Worm (Caenorhabditis elegans) whole organism, mixed stage, embryonic: Measurements from ENCODE around the gene Y26G10.5.
A peak's percentile ranks its signal among the peaks of the same experiment; 100 is the strongest.

Source experiments
- M03D4.4 ChIP-seq: sonication (generic microtip); optimal IDR thresholded peaks from 2 replicates; lab custom pipeline; 2017; ENCODE audit warnings: mild to moderate bottlenecking, missing genetic modification characterization, missing compliant biosample characterization
- ceh-39 ChIP-seq: fragments of 150-350 bp; optimal IDR thresholded peaks from 2 replicates; lab custom pipeline; 2014; ENCODE audit warnings: missing biosample characterization, missing genetic modification characterization
- ceh-43 ChIP-seq: fragments of 200-800 bp; sonication (Bioruptor generic); optimal IDR thresholded peaks from 2 replicates; lab custom pipeline; 2018; ENCODE audit warnings: mild to moderate bottlenecking, missing genetic modification characterization, moderate library complexity, missing compliant biosample characterization
- ceh-83 ChIP-seq: fragments of 200-800 bp; sonication (Bioruptor generic); optimal IDR thresholded peaks from 2 replicates; lab custom pipeline; 2018; ENCODE audit warnings: mild to moderate bottlenecking, missing genetic modification characterization, missing compliant biosample characterization
- ces-1 ChIP-seq: fragments of 150-350 bp; optimal IDR thresholded peaks from 2 replicates; lab custom pipeline; 2014; ENCODE audit warnings: missing biosample characterization, missing genetic modification reagents, missing genetic modification characterization
- drap-1 ChIP-seq: fragments of 200-800 bp; sonication (Bioruptor generic); optimal IDR thresholded peaks from 3 replicates; lab custom pipeline; 2018; ENCODE audit warnings: mild to moderate bottlenecking, missing genetic modification characterization, missing compliant biosample characterization
- elt-1 ChIP-seq: sonication (generic microtip); optimal IDR thresholded peaks from 2 replicates; lab custom pipeline; 2017; ENCODE audit warnings: missing genetic modification characterization, mild to moderate bottlenecking, missing compliant biosample characterization, antibody characterized with exemption, moderate library complexity, borderline replicate concordance; ENCODE audit not compliant: insufficient read depth
- elt-3 ChIP-seq: fragments of 150-350 bp; optimal IDR thresholded peaks from 2 replicates; lab custom pipeline; 2014; ENCODE audit warnings: missing biosample characterization, missing genetic modification characterization
- ham-2 ChIP-seq: fragments of 200-800 bp; sonication (Bioruptor generic); optimal IDR thresholded peaks from 2 replicates; lab custom pipeline; 2018; ENCODE audit warnings: mild to moderate bottlenecking, missing genetic modification characterization, missing compliant biosample characterization
- hlh-1 ChIP-seq: fragments of 150-350 bp; optimal IDR thresholded peaks from 2 replicates; lab custom pipeline; 2014; ENCODE audit warnings: missing biosample characterization, missing genetic modification reagents, missing genetic modification characterization
- lin-13 ChIP-seq: fragments of 150-350 bp; optimal IDR thresholded peaks from 2 replicates; lab custom pipeline; 2014; ENCODE audit warnings: missing biosample characterization, missing genetic modification characterization
- lsy-2 ChIP-seq: fragments of 150-350 bp; optimal IDR thresholded peaks from 2 replicates; lab custom pipeline; 2014; ENCODE audit warnings: missing biosample characterization, missing genetic modification characterization
- mab-5 ChIP-seq: fragments of 150-350 bp; optimal IDR thresholded peaks from 2 replicates; lab custom pipeline; 2014; ENCODE audit warnings: missing biosample characterization, missing genetic modification characterization
- mep-1 ChIP-seq: fragments of 150-350 bp; optimal IDR thresholded peaks from 2 replicates; lab custom pipeline; 2017; ENCODE audit warnings: missing biosample characterization, missing genetic modification reagents, missing genetic modification characterization, inconsistent platforms
- nhr-12 ChIP-seq: fragments of 150-350 bp; optimal IDR thresholded peaks from 2 replicates; lab custom pipeline; 2014; ENCODE audit warnings: missing biosample characterization, missing genetic modification characterization
- nhr-2 ChIP-seq: fragments of 150-350 bp; optimal IDR thresholded peaks from 2 replicates; lab custom pipeline; 2014; ENCODE audit warnings: missing biosample characterization, missing genetic modification characterization
- nhr-28 ChIP-seq: fragments of 150-350 bp; optimal IDR thresholded peaks from 2 replicates; lab custom pipeline; 2014; ENCODE audit warnings: missing biosample characterization, missing genetic modification characterization
- nhr-76 ChIP-seq: sonication (generic microtip); optimal IDR thresholded peaks from 2 replicates; lab custom pipeline; 2017; ENCODE audit warnings: missing biosample characterization, missing genetic modification characterization
- pha-4 ChIP-seq: fragments of 150-350 bp; optimal IDR thresholded peaks from 2 replicates; lab custom pipeline; 2018; ENCODE audit warnings: missing biosample characterization, missing genetic modification reagents, missing genetic modification characterization
- sem-2 ChIP-seq: fragments of 200-800 bp; sonication (Bioruptor generic); optimal IDR thresholded peaks from 2 replicates; lab custom pipeline; 2018; ENCODE audit warnings: mild to moderate bottlenecking, missing genetic modification characterization, missing compliant biosample characterization
- snpc-4 ChIP-seq: fragments of 150-350 bp; optimal IDR thresholded peaks from 2 replicates; lab custom pipeline; 2014; ENCODE audit warnings: missing biosample characterization, missing genetic modification characterization
- sptf-1 ChIP-seq: sonication (generic microtip); optimal IDR thresholded peaks from 2 replicates; lab custom pipeline; 2017; ENCODE audit warnings: mild to moderate bottlenecking, missing genetic modification characterization, moderate library complexity, missing compliant biosample characterization
- tbx-8 ChIP-seq: fragments of 200-800 bp; sonication (Bioruptor generic); optimal IDR thresholded peaks from 2 replicates; lab custom pipeline; 2018; ENCODE audit warnings: mild to moderate bottlenecking, missing genetic modification characterization, moderate library complexity, missing compliant biosample characterization
- unc-39 ChIP-seq: fragments of 150-350 bp; optimal IDR thresholded peaks from 2 replicates; lab custom pipeline; 2014; ENCODE audit warnings: missing biosample characterization, missing genetic modification characterization
- unc-62 ChIP-seq: fragments of 150-350 bp; optimal IDR thresholded peaks from 2 replicates; lab custom pipeline; 2014; ENCODE audit warnings: missing biosample characterization, missing genetic modification reagents, missing genetic modification characterization
- ztf-11 ChIP-seq: fragments of 150-350 bp; optimal IDR thresholded peaks from 2 replicates; lab custom pipeline; 2014; ENCODE audit warnings: missing biosample characterization, missing genetic modification characterization

Y26G10.5 gene

DNA sequence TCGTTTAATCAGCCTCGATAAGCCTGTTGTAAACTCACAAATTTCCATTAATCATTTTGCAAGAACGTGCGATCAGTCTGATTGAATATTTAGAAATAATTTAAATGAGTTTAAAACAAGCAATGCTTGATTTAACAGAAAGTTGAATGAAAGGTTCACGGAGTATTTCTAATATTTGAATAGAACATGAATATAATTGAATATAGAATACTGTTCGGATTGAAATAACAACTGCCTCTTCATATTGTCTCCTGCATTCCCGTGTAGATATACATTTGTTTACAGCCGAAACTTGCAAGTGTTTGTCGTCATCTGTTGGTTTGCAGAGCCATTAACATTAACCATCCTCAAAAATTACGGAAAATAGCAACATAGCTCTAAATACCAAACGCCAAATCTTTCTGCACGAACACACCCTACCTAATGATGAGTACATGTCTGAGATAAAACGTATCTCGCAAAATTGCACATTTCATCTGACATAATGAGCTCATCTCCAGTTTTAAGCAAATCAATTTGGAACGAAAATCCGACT lies at the start of gene Y26G10.5, which contains the start of gene srh-32:
Gene Y26G10.5, minus strand, starts transcription at position 101 of the 535 bp plus-strand sequence.
Gene srh-32, plus strand, starts transcription at position 485 of the 535 bp plus-strand sequence.
- TF ChIP-seq unc-39 (tag; lab: Kevin White, UChicago) (no peak), ceh-83 (GFP tag; lab: Kevin White, UChicago) (no peak)

DNA sequence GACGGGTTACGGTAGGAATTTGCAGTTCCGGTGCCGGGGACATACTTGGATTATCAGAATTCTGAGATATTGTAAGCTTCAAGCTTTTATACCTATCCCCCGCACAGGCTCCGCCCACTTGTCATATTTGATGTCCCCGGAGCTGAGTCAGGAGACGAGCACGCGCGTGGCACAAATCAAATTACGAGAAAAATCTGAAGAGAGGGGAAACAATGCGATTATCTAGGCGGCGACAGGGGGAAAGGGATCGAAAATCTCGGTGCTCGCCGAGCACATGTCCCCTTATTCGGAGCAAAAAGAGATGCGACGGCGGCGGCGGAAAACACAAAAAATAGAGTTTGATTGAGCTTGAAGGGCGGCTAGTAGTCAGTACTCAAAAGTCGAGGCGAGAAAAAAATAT lies 48.6 kb upstream of the Y26G10.5 start, which contains the start of gene R12G8.1:
Gene R12G8.1, minus strand, starts transcription at position 63 of the 400 bp plus-strand sequence.
- no peak for TF ChIP-seq nhr-12 (tag; lab: Kevin White, UChicago)
- TF ChIP-seq drap-1 (GFP tag; lab: Kevin White, UChicago): peak; percentile 44
- TF ChIP-seq ces-1: peak; percentile 82

DNA sequence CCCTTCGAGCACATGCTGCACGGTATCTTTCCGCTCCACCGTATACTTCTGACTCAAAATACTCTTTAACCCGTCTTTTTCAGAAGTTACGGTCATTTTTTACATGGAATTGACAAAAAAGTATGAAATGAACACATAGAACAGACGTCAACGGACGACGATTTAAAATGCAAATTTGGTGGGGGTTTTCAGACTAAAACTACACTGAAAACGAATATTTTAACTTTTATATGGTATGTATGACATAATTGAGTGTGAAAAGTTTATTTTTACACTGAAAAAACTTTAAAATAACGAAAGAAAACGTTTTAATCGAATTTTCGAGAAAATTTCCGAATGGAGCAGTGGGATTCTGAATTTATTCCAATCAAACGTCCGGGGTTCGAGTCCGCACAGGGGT lies 46.3 kb upstream of the Y26G10.5 start, which contains the start of gene twk-36:
Gene twk-36, minus strand, starts transcription at position 101 of the 400 bp plus-strand sequence.
- TF ChIP-seq tbx-8 (GFP tag; lab: Kevin White, UChicago): no peak
- TF ChIP-seq sem-2 (GFP tag; lab: Kevin White, UChicago): no peak
- no peak for TF ChIP-seq pha-4 (tag; lab: Kevin White, UChicago)
- TF ChIP-seq unc-39 (tag; lab: Kevin White, UChicago): no peak
- no peak for TF ChIP-seq ceh-39 (tag; lab: Kevin White, UChicago)
- no peak for TF ChIP-seq elt-1 (tag; lab: Kevin White, UChicago)
- no peak for TF ChIP-seq nhr-28 (tag; lab: Kevin White, UChicago)
- TF ChIP-seq drap-1 (GFP tag; lab: Kevin White, UChicago): no peak
- TF ChIP-seq lsy-2: no peak
- no peak for TF ChIP-seq snpc-4 (tag; lab: Kevin White, UChicago)
- TF ChIP-seq mep-1 (tag; lab: Kevin White, UChicago): no peak
- TF ChIP-seq nhr-76: no peak
- TF ChIP-seq, all 35 proteins: peak for 0

DNA sequence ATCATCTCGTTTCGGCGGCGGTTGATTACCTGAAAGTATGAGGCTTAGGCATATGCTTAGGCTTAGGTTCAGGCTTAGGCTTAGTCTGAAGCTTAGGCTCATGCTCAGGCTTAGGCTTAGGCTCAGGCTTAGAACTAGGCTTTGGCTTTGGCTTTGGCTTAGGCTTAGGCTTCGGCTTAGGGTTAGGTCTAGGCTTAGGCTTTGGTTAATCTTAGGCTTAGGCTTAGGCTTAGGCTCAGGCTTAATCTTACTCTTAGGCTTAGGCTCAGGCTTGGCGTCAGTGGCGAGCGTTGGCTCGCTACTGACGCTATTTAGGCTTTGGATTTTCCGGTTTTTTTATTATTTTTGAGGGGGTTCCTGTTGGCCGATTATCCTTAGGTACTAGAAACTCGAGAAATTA lies 43.2 kb upstream of the Y26G10.5 start:
- TF ChIP-seq lin-13 (no peak), ceh-83 (GFP tag; lab: Kevin White, UChicago) (peak; percentile 53), nhr-2 (tag; lab: Kevin White, UChicago) (no peak), elt-3 (tag; lab: Kevin White, UChicago) (no peak)

DNA sequence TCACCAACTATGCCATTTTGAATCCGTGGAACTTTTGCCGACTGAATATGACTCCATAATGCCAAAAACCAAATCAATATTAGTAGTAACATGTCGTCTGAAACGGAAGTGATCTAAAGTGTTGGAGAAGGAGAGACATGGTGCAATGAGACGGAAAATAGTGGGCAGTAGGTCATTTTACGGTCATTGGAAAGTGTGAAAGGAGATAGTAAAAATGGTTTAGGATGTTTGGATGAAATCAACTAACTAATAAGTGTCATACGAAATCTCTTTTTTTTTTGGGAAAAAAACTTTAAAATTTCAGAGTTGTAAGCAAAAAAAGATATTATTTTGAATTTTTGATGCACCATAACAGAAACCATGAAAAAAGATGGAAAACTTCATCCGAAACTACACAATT lies 39.2 kb upstream of the Y26G10.5 start, which contains the start of gene cutl-4:
Gene cutl-4, minus strand, starts transcription at position 101 of the 400 bp plus-strand sequence.
- TF ChIP-seq ceh-39 (tag; lab: Kevin White, UChicago) (no peak), mep-1 (tag; lab: Kevin White, UChicago) (no peak), ztf-11 (tag; lab: Kevin White, UChicago) (no peak), sptf-1 (tag; lab: Kevin White, UChicago) (no peak), ceh-43 (no peak)

DNA sequence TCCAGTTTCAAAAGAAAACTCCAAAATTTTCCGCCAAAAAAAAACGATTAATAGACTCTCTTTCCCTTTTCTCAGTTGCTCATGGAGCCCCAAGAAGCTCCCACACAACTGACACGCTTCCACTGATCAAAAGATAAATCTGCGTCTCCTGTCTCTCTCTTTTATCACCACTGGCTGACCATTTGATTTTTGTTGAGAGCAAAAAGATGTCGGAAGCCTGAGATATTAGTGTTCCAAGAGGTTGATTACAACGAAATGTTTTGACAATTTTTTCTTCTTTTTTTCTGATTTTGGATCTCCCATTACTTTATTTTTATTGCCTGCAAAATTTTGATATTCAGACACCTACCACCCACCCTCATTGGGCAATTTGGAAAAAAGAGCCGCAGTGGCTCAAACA lies 31.9 kb upstream of the Y26G10.5 start, which contains the start of gene twk-42:
Gene twk-42, minus strand, starts transcription at position 101 of the 400 bp plus-strand sequence.
- TF ChIP-seq lsy-2 (no peak), hlh-1 (tag; lab: Kevin White, UChicago) (peak; percentile 26), drap-1 (GFP tag; lab: Kevin White, UChicago) (no peak), elt-3 (tag; lab: Kevin White, UChicago) (no peak), mab-5 (no peak)

DNA sequence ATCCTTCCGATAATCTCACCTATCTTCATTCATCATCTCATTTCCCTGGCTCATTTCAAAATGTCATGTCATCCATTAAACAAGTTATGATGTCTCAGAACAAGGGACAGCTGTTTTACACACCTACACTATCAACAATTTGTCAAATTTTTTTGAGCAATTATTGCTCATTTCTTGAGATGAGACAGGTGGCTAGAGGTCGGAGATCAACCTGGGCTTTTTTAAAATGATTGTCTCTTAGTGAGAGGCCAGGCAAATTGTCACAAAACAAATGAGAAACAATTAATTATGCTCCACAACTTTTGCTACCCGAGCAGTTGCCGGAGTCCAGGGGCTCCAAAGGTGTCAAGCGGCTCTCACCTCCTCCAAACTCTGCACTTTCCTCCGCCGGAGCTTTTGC lies 28.1 kb upstream of the Y26G10.5 start:
- TF ChIP-seq M03D4.4 (tag; lab: Kevin White, UChicago) (no peak), mep-1 (tag; lab: Kevin White, UChicago) (no peak), hlh-1 (tag; lab: Kevin White, UChicago) (peak; percentile 81), unc-62 (GFP tag; lab: Kevin White, UChicago) (peak; percentile 81)

DNA sequence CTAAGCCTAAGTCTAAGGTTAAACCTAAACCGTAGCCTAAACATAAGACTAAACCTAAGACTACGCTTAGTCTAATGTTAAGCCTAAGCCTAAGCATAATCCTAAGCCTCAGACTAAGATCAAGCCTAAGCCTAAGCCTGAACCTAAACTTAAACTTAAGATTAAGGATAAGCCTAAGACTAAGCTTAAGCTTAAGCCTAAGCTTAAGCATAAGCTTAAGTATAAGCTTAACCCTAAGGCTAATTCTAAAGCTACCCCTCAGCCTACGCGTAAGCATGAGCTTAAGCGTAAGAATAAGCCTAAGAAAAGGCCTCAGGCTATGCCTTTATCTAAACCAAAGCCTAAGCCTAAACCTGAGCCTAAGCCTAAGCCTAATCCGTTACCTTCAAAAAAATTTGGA lies 27.7 kb upstream of the Y26G10.5 start:
- no peak for TF ChIP-seq nhr-76
- TF ChIP-seq ham-2 (GFP tag; lab: Kevin White, UChicago): peak; percentile 48
